Fruit fly (Drosophila melanogaster) whole organism, prepupa: ENCODE results near the gene snu.

ENCODE experiments used
- Blimp-1 ChIP-seq: fragments of 200-800 bp; sonication (Bioruptor generic); optimal IDR thresholded peaks from 3 replicates; lab custom pipeline; 2017; ENCODE audit warnings: missing biosample characterization, missing genetic modification characterization, mild to moderate bottlenecking, moderate library complexity, missing genetic modification reagents
- CG11294 ChIP-seq: fragments of 200-800 bp; sonication (Bioruptor generic); IDR thresholded peaks from 2 replicates; pipeline ENCODE4 v1.3.6; 2022; ENCODE audit warnings: missing biosample characterization, missing genetic modification characterization
- CG11762 ChIP-seq: fragments of 200-800 bp; sonication (Bioruptor generic); optimal IDR thresholded peaks from 3 replicates; lab custom pipeline; 2016; ENCODE audit warnings: missing biosample characterization, missing genetic modification characterization; ENCODE audit not compliant: insufficient read depth
- CG11902 ChIP-seq: fragments of 200-800 bp; sonication (Bioruptor generic); optimal IDR thresholded peaks from 3 replicates; lab custom pipeline; 2016; ENCODE audit warnings: missing biosample characterization, missing genetic modification characterization
- CG15336 ChIP-seq: fragments of 200-800 bp; sonication (Bioruptor generic); IDR thresholded peaks from 2 replicates; pipeline ENCODE4 v1.3.6; 2022; ENCODE audit warnings: missing biosample characterization, missing genetic modification characterization
- CG1621 ChIP-seq: fragments of 200-800 bp; sonication (Bioruptor generic); optimal IDR thresholded peaks from 3 replicates; lab custom pipeline; 2018; ENCODE audit warnings: missing biosample characterization, mild to moderate bottlenecking, missing genetic modification characterization
- CG32006 ChIP-seq: fragments of 200-800 bp; sonication (Bioruptor generic); optimal IDR thresholded peaks from 3 replicates; lab custom pipeline; 2017; ENCODE audit warnings: missing biosample characterization, mild to moderate bottlenecking, missing genetic modification characterization
- CG6163 ChIP-seq: fragments of 200-800 bp; sonication (Bioruptor generic); IDR thresholded peaks from 3 replicates; pipeline ENCODE4 v1.3.6; 2022; ENCODE audit warnings: missing biosample characterization, missing genetic modification characterization
- CG6276 ChIP-seq: fragments of 200-800 bp; sonication (Bioruptor generic); optimal IDR thresholded peaks from 2 replicates; lab custom pipeline; 2017; ENCODE audit warnings: missing biosample characterization, mild to moderate bottlenecking, missing genetic modification characterization
- CG6792 ChIP-seq: fragments of 200-800 bp; sonication (Bioruptor generic); optimal IDR thresholded peaks from 3 replicates; lab custom pipeline; 2016; ENCODE audit warnings: missing biosample characterization, missing genetic modification characterization
- CG6854 ChIP-seq: fragments of 200-800 bp; sonication (Bioruptor generic); optimal IDR thresholded peaks from 2 replicates; lab custom pipeline; 2017; ENCODE audit warnings: missing biosample characterization, mild to moderate bottlenecking, missing genetic modification characterization
- CG7368 ChIP-seq: fragments of 200-800 bp; sonication (Bioruptor generic); optimal IDR thresholded peaks from 3 replicates; lab custom pipeline; 2016; ENCODE audit warnings: missing biosample characterization, missing genetic modification characterization
- CG8119 ChIP-seq: fragments of 200-800 bp; sonication (Bioruptor generic); IDR thresholded peaks from 3 replicates; pipeline ENCODE4 v1.3.6; 2022; ENCODE audit warnings: missing biosample characterization, missing genetic modification characterization
- CG8319 ChIP-seq: fragments of 200-800 bp; sonication (Bioruptor generic); optimal IDR thresholded peaks from 3 replicates; lab custom pipeline; 2016; ENCODE audit warnings: missing biosample characterization, missing genetic modification characterization
- CG9139 ChIP-seq: fragments of 200-800 bp; sonication (Bioruptor generic); optimal IDR thresholded peaks from 3 replicates; lab custom pipeline; 2017; ENCODE audit warnings: missing biosample characterization, mild to moderate bottlenecking, missing genetic modification characterization
- Eip75B ChIP-seq: fragments of 200-800 bp; sonication (Bioruptor generic); optimal IDR thresholded peaks from 3 replicates; lab custom pipeline; 2016; ENCODE audit warnings: missing biosample characterization, missing genetic modification characterization
- Eip78C ChIP-seq: fragments of 200-800 bp; sonication (Bioruptor generic); peaks from one replicate; lab custom pipeline; 2016; ENCODE audit warnings: missing biosample characterization, missing genetic modification characterization
- Eip93F ChIP-seq: fragments of 200-800 bp; sonication (Bioruptor generic); optimal IDR thresholded peaks from 2 replicates; lab custom pipeline; 2016; ENCODE audit warnings: missing biosample characterization, mild to moderate bottlenecking, missing genetic modification characterization
- Ets21C ChIP-seq: fragments of 200-800 bp; sonication (Bioruptor generic); optimal IDR thresholded peaks from 3 replicates; lab custom pipeline; 2016; ENCODE audit warnings: missing biosample characterization, missing genetic modification characterization
- Hr38 ChIP-seq: sonication (Bioruptor generic); optimal IDR thresholded peaks from 2 replicates; lab custom pipeline; 2016; ENCODE audit warnings: missing biosample characterization, missing genetic modification characterization
- Lpt ChIP-seq: fragments of 200-800 bp; sonication (Bioruptor generic); optimal IDR thresholded peaks from 3 replicates; lab custom pipeline; 2016; ENCODE audit warnings: missing biosample characterization, missing genetic modification characterization
- Met ChIP-seq: fragments of 200-800 bp; sonication (Bioruptor generic); optimal IDR thresholded peaks from 3 replicates; lab custom pipeline; 2016; ENCODE audit warnings: missing biosample characterization, missing genetic modification characterization
- OdsH ChIP-seq: fragments of 200-800 bp; sonication (Bioruptor generic); optimal IDR thresholded peaks from 3 replicates; lab custom pipeline; 2016; ENCODE audit warnings: missing biosample characterization, missing genetic modification characterization
- Smox ChIP-seq: fragments of 200-800 bp; sonication (Bioruptor generic); optimal IDR thresholded peaks from 3 replicates; lab custom pipeline; 2016; ENCODE audit warnings: missing biosample characterization, missing genetic modification characterization
- Sox102F ChIP-seq: fragments of 200-800 bp; sonication (Bioruptor generic); optimal IDR thresholded peaks from 2 replicates; lab custom pipeline; 2016; ENCODE audit warnings: missing biosample characterization, mild to moderate bottlenecking, missing genetic modification characterization
- achi ChIP-seq: fragments of 200-800 bp; sonication (Bioruptor generic); optimal IDR thresholded peaks from 3 replicates; lab custom pipeline; 2016; ENCODE audit warnings: missing biosample characterization, missing genetic modification characterization
- acj6 ChIP-seq: fragments of 200-800 bp; sonication (Bioruptor generic); optimal IDR thresholded peaks from 3 replicates; lab custom pipeline; 2016; ENCODE audit warnings: missing biosample characterization, missing genetic modification characterization
- dsx ChIP-seq: fragments of 200-800 bp; optimal IDR thresholded peaks from 3 replicates; lab custom pipeline; 2019; ENCODE audit warnings: missing biosample characterization, mild to moderate bottlenecking, missing genetic modification characterization, moderate library complexity; ENCODE audit not compliant: poor library complexity, severe bottlenecking
- esn ChIP-seq: fragments of 200-800 bp; sonication (Bioruptor generic); optimal IDR thresholded peaks from 2 replicates; lab custom pipeline; 2016; ENCODE audit warnings: missing biosample characterization, mild to moderate bottlenecking, missing genetic modification characterization, moderate library complexity
- fd59A ChIP-seq: fragments of 200-800 bp; sonication (Bioruptor generic); optimal IDR thresholded peaks from 2 replicates; lab custom pipeline; 2017; ENCODE audit warnings: missing biosample characterization, mild to moderate bottlenecking, missing genetic modification characterization, missing genetic modification reagents
- fkh ChIP-seq: fragments of 200-800 bp; sonication (Bioruptor generic); optimal IDR thresholded peaks from 3 replicates; lab custom pipeline; 2017; ENCODE audit warnings: missing biosample characterization, mild to moderate bottlenecking, missing genetic modification characterization, moderate library complexity
- lz ChIP-seq: fragments of 200-800 bp; sonication (Bioruptor generic); optimal IDR thresholded peaks from 3 replicates; lab custom pipeline; 2016; ENCODE audit warnings: missing biosample characterization, missing genetic modification characterization
- pdm3 ChIP-seq: fragments of 200-800 bp; sonication (Bioruptor generic); optimal IDR thresholded peaks from 3 replicates; lab custom pipeline; 2016; ENCODE audit warnings: missing biosample characterization, missing genetic modification characterization
- salr ChIP-seq, 2 experiments: fragments of 200-800 bp; sonication (Bioruptor generic); optimal IDR thresholded peaks; 3 replicates each; lab custom pipeline; 2016 to 2018; ENCODE audit warnings: missing biosample characterization in 2 of 2, missing genetic modification characterization in 2 of 2, mild to moderate bottlenecking in 1 of 2
- spab ChIP-seq: fragments of 200-800 bp; sonication (Bioruptor generic); optimal IDR thresholded peaks from 2 replicates; lab custom pipeline; 2017; ENCODE audit warnings: missing biosample characterization, mild to moderate bottlenecking, missing genetic modification characterization, missing genetic modification reagents
- ss ChIP-seq, 2 experiments: fragments of 200-800 bp; sonication (Bioruptor generic); optimal IDR thresholded peaks; 2 replicates in 1 of 2; 3 replicates in 1 of 2; lab custom pipeline; 2017 to 2018; ENCODE audit warnings: mild to moderate bottlenecking in 2 of 2, missing biosample characterization in 2 of 2, missing genetic modification characterization in 2 of 2, moderate library complexity in 1 of 2
- topi ChIP-seq: fragments of 200-800 bp; sonication (Bioruptor generic); optimal IDR thresholded peaks from 3 replicates; lab custom pipeline; 2016; ENCODE audit warnings: missing biosample characterization, missing genetic modification characterization

snu gene

dm6 chr3R:28677527-28678134, 2.8 kb downstream of the snu start (continued):
- TF ChIP-seq Smox (GFP tag; lab: Kevin White, UChicago) (peak; percentile 27), CG7368 (no peak), CG6792 (GFP tag; lab: Kevin White, UChicago) (no peak), ss (GFP tag; optimal IDR thresholded peaks at IDR 0.05; lab: Kevin White, UChicago) (no peak), topi (GFP tag; lab: Kevin White, UChicago) (peak; percentile 8), Sox102F (GFP tag; lab: Kevin White, UChicago) (no peak), esn (GFP tag; lab: Kevin White, UChicago) (peak; percentile 29), dsx (GFP tag; lab: Kevin White, UChicago) (no peak), Met (GFP tag; lab: Kevin White, UChicago) (peak; percentile 34), fkh (GFP tag; lab: Kevin White, UChicago) (no peak), spab (GFP tag; lab: Kevin White, UChicago) (no peak), CG6163 (GFP tag; lab: Robert Waterston, UW) (no peak), Eip75B (GFP tag; lab: Kevin White, UChicago) (peak; percentile 23), CG11762 (GFP tag; lab: Kevin White, UChicago) (no peak), OdsH (GFP tag; lab: Kevin White, UChicago) (peak; percentile 20), CG11294 (GFP tag; lab: Robert Waterston, UW) (no peak), CG9139 (no peak), lz (GFP tag; lab: Kevin White, UChicago) (no peak), CG6276 (GFP tag; lab: Kevin White, UChicago) (no peak), CG11902 (no peak), Lpt (GFP tag; lab: Kevin White, UChicago) (no peak), CG8119 (GFP tag; lab: Robert Waterston, UW) (peak; percentile 50; the same call in 1 of the 3 replicates), fd59A (GFP tag; lab: Kevin White, UChicago) (no peak), CG1621 (tag; lab: Kevin White, UChicago) (no peak), Eip93F (GFP tag; lab: Kevin White, UChicago) (no peak), CG6854 (GFP tag; lab: Kevin White, UChicago) (no peak)
- TF ChIP-seq, all 60 proteins: peak for 14

- TF ChIP-seq CG6163 (GFP tag; lab: Robert Waterston, UW) (no peak), Ets21C (no peak), CG32006 (GFP tag; lab: Kevin White, UChicago) (no peak), pdm3 (GFP tag; lab: Kevin White, UChicago) (no peak), spab (GFP tag; lab: Kevin White, UChicago) (no peak), Met (GFP tag; lab: Kevin White, UChicago) (no peak), fd59A (GFP tag; lab: Kevin White, UChicago) (no peak), CG1621 (tag; lab: Kevin White, UChicago) (no peak), acj6 (GFP tag; lab: Kevin White, UChicago) (no peak), ss (GFP tag; optimal IDR thresholded peaks at IDR 0.05; lab: Kevin White, UChicago) (peak in 1 of 2 experiments; percentile 62), salr (GFP tag; optimal IDR thresholded peaks at IDR 0.05; lab: Kevin White, UChicago) (no peak), Eip78C (GFP tag; lab: Kevin White, UChicago) (peak; percentile 34), CG15336 (no peak), achi (GFP tag; lab: Kevin White, UChicago) (no peak), CG6854 (GFP tag; lab: Kevin White, UChicago) (peak; percentile 14), Hr38 (GFP tag; lab: Kevin White, UChicago) (no peak), topi (GFP tag; lab: Kevin White, UChicago) (no peak), CG6276 (GFP tag; lab: Kevin White, UChicago) (no peak), esn (GFP tag; lab: Kevin White, UChicago) (no peak), CG9139 (no peak), CG8319 (GFP tag; lab: Kevin White, UChicago) (no peak), Blimp-1 (GFP tag; lab: Kevin White, UChicago) (peak; percentile 88)
Observed at dm6 chr3R:28679583-28679982, 4.7 kb downstream of the snu start.
